Fruit fly (Drosophila melanogaster): ENCODE results near the gene 4E-T.
A peak's percentile ranks its signal among the peaks of the same experiment; 100 is the strongest.

The 4E-T gene

DNA sequence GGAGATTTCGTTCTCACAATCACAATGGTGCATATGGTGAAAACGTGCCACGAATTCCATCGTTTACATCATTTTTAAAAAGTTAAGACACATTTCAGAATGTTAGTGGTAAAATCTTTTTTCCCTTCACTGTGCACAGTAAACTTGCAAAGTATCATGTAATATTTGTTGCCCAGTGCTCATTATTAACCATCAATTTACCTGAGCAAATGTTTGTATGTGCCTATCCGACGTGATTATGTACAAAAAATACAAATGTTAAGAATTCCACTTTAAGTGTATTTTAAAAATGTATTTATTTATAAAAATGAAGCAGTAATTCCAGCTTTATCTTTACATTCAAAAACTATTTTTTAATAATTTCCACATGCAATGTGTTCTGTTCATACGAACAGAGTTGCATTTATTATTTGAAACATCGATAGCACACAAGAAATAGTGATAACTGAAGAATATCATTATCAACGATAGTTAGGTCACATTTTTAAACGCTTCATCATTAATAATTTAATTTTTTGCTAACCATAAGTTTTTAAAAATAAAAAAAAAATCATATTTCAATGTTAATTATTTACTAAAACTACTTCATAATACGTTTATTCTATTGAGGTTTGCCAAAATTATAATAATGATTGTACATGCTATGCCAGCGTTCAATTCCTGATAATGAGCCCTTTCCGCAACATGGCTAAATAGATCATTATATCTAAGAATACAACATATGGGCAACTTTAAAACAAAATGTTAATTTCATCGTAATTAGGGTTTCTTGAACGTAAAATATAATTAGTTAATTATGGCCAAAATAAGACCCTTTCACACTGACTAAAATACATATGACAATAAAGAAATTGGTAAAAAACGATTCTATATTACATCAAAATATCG lies 27.6 kb downstream of the 4E-T start, which contains the start of gene eIF4G1 (continued):
- no peak for TF ChIP-seq CG8089 (GFP tag; optimal IDR thresholded peaks at IDR 0.05)
- TF ChIP-seq CG18599 (GFP tag; optimal IDR thresholded peaks at IDR 0.05), result no peak
- no peak for TF ChIP-seq CG9727 (GFP tag; optimal IDR thresholded peaks at IDR 0.05)
- TF ChIP-seq sens (GFP tag), result peak; percentile 34
- peak; percentile 93 for TF ChIP-seq MESR4 (GFP tag; optimal IDR thresholded peaks at IDR 0.05)
- no peak for TF ChIP-seq sisA (GFP tag; IDR thresholded peaks at IDR 0.05)
- TF ChIP-seq al (GFP tag; IDR thresholded peaks at IDR 0.05), result no peak
- TF ChIP-seq trh (GFP tag; optimal IDR thresholded peaks at IDR 0.05), result no peak
- TF ChIP-seq CG12071 (GFP tag; optimal IDR thresholded peaks at IDR 0.05), result no peak
- no peak for TF ChIP-seq Neu2 (GFP tag; optimal IDR thresholded peaks at IDR 0.05; ENCODE audit: borderline replicate concordance)
- TF ChIP-seq CG15011 (GFP tag; optimal IDR thresholded peaks at IDR 0.05), result no peak
- no peak for TF ChIP-seq dpn (GFP tag; optimal IDR thresholded peaks at IDR 0.05)
- no peak for TF ChIP-seq Hr51 (GFP tag; optimal IDR thresholded peaks at IDR 0.05)
- TF ChIP-seq sna (GFP tag; IDR thresholded peaks at IDR 0.05; ENCODE audit: partially characterized antibody), result no peak
- peak; percentile 14 for TF ChIP-seq CG8290 (GFP tag; optimal IDR thresholded peaks at IDR 0.05)
- TF ChIP-seq CG8290 (tag; optimal IDR thresholded peaks at IDR 0.05), result peak in 1 of 2 experiments; percentile 25
- no peak for TF ChIP-seq Hsf (GFP tag; optimal IDR thresholded peaks at IDR 0.05)
- TF ChIP-seq bab2 (GFP tag; optimal IDR thresholded peaks at IDR 0.05), result no peak
- peak; percentile 24 for TF ChIP-seq YL-1 (GFP tag; optimal IDR thresholded peaks at IDR 0.05)
- peak; percentile 97 for TF ChIP-seq CG3995 (GFP tag; optimal IDR thresholded peaks at IDR 0.05)
- no peak for TF ChIP-seq Dip3 (GFP tag; optimal IDR thresholded peaks at IDR 0.05)
- TF ChIP-seq cg (GFP tag; optimal IDR thresholded peaks at IDR 0.05), result no peak
- no peak for TF ChIP-seq nau (GFP tag; optimal IDR thresholded peaks at IDR 0.05)
- no peak for TF ChIP-seq nmo (GFP tag; optimal IDR thresholded peaks at IDR 0.05)
- peak; percentile 27 for TF ChIP-seq pfk (GFP tag; optimal IDR thresholded peaks at IDR 0.05)
- TF ChIP-seq Doc2 (GFP tag; IDR thresholded peaks at IDR 0.05), result no peak
- TF ChIP-seq CG2202 (tag; optimal IDR thresholded peaks at IDR 0.05), result no peak
- no peak for TF ChIP-seq CG10147 (GFP tag; optimal IDR thresholded peaks at IDR 0.05)
- TF ChIP-seq ind (GFP tag; optimal IDR thresholded peaks at IDR 0.05), result no peak
- TF ChIP-seq GATAe (GFP tag; conservative IDR thresholded peaks at IDR 0.05), result no peak
- peak; percentile 93 for TF ChIP-seq CG17802 (tag; optimal IDR thresholded peaks at IDR 0.05)
- no peak for TF ChIP-seq CG3163 (GFP tag; optimal IDR thresholded peaks at IDR 0.05)
- TF ChIP-seq croc (GFP tag; conservative IDR thresholded peaks at IDR 0.05), result no peak
- no peak for TF ChIP-seq usp (GFP tag; optimal IDR thresholded peaks at IDR 0.05)
- TF ChIP-seq eve (GFP tag; optimal IDR thresholded peaks at IDR 0.05), result peak in 1 of 2 experiments; percentile 50
- no peak for TF ChIP-seq CG4328 (GFP tag; optimal IDR thresholded peaks at IDR 0.05)
- no peak for TF ChIP-seq CG18764 (GFP tag; optimal IDR thresholded peaks at IDR 0.05)
- TF ChIP-seq cato (GFP tag; optimal IDR thresholded peaks at IDR 0.05; ENCODE audit: borderline replicate concordance), result no peak
- TF ChIP-seq mam (GFP tag; optimal IDR thresholded peaks at IDR 0.05), result no peak
- TF ChIP-seq inv (GFP tag; IDR thresholded peaks at IDR 0.05; ENCODE audit: partially characterized antibody), result peak; percentile 56
- no peak; the same call in 2 of the 3 replicates for TF ChIP-seq CG6791 (GFP tag; IDR thresholded peaks at IDR 0.05; ENCODE audit: partially characterized antibody)
- no peak for TF ChIP-seq Ssrp (tag; optimal IDR thresholded peaks at IDR 0.05)
- no peak; the same call in 1 of the 2 replicates for TF ChIP-seq MBD-R2 (GFP tag; IDR thresholded peaks at IDR 0.05)
- 0 out of 3 replicates have a peak, but pooled peaks have one; percentile 45 for TF ChIP-seq hb (GFP tag; IDR thresholded peaks at IDR 0.05; ENCODE audit: partially characterized antibody)
- TF ChIP-seq lmd (GFP tag; IDR thresholded peaks at IDR 0.05), result no peak
- no peak for TF ChIP-seq CG8281 (tag; optimal IDR thresholded peaks at IDR 0.05)
- no peak for TF ChIP-seq CG15696 (tag; optimal IDR thresholded peaks at IDR 0.05)
- no peak for TF ChIP-seq grn (GFP tag; optimal IDR thresholded peaks at IDR 0.05)
- TF ChIP-seq CG10209 (GFP tag; optimal IDR thresholded peaks at IDR 0.05), result no peak
